Worm (Caenorhabditis elegans): ENCODE data around the gene dnj-5.

The dnj-5 gene

ce11 chrII:6843680-6844079, 14.4 kb downstream of the dnj-5 start:
- no peak for TF ChIP-seq unc-62 (GFP tag; optimal IDR thresholded peaks at IDR 0.05)

- TF ChIP-seq unc-62 (GFP tag; optimal IDR thresholded peaks at IDR 0.05): no peak
These were observed 14.9 kb downstream of the dnj-5 start for ce11 chrII:6843211-6843610.

- TF ChIP-seq unc-62 (GFP tag; optimal IDR thresholded peaks at IDR 0.05): no peak
These were observed 15.4 kb downstream of the dnj-5 start for ce11 chrII:6842651-6843118.

ce11 chrII:6842009-6842408, 16.1 kb downstream of the dnj-5 start:
- no peak for TF ChIP-seq unc-62 (GFP tag; optimal IDR thresholded peaks at IDR 0.05)

- TF ChIP-seq unc-62 (GFP tag; optimal IDR thresholded peaks at IDR 0.05): no peak
These were observed 17.0 kb downstream of the dnj-5 start for ce11 chrII:6841102-6841501.

- no peak for TF ChIP-seq unc-62 (GFP tag; optimal IDR thresholded peaks at IDR 0.05)
These were observed 17.4 kb downstream of the dnj-5 start for ce11 chrII:6840663-6841062.

ce11 chrII:6838977-6839376, 19.1 kb downstream of the dnj-5 start:
- TF ChIP-seq unc-62 (GFP tag; optimal IDR thresholded peaks at IDR 0.05): no peak

ce11 chrII:6838270-6838878, 19.7 kb downstream of the dnj-5 start:
- TF ChIP-seq unc-62 (GFP tag; optimal IDR thresholded peaks at IDR 0.05): no peak

- no peak for TF ChIP-seq unc-62 (GFP tag; optimal IDR thresholded peaks at IDR 0.05)
These were observed 21.1 kb downstream of the dnj-5 start for ce11 chrII:6836762-6837566.

- no peak for TF ChIP-seq unc-62 (GFP tag; optimal IDR thresholded peaks at IDR 0.05)
These were observed 22.0 kb downstream of the dnj-5 start for ce11 chrII:6835972-6836595.

- no peak for TF ChIP-seq unc-62 (GFP tag; optimal IDR thresholded peaks at IDR 0.05)
These were observed 22.6 kb downstream of the dnj-5 start for ce11 chrII:6835500-6835899.

- no peak for TF ChIP-seq unc-62 (GFP tag; optimal IDR thresholded peaks at IDR 0.05)
These were observed 23.5 kb downstream of the dnj-5 start, which contains the start of gene egl-27 for ce11 chrII:6834582-6835058. TSS of gene egl-27 (plus strand) at chrII:6835008.

ce11 chrII:6833781-6834339, 24.2 kb downstream of the dnj-5 start:
- no peak for TF ChIP-seq unc-62 (GFP tag; optimal IDR thresholded peaks at IDR 0.05)

- no peak for TF ChIP-seq unc-62 (GFP tag; optimal IDR thresholded peaks at IDR 0.05)
These were observed 25.3 kb downstream of the dnj-5 start for ce11 chrII:6832695-6833389.

ce11 chrII:6832207-6832606, 25.9 kb downstream of the dnj-5 start:
- TF ChIP-seq unc-62 (GFP tag; optimal IDR thresholded peaks at IDR 0.05): no peak
